Worm (Caenorhabditis elegans): Measurements from ENCODE around the gene grl-28.

Gene grl-28

DNA sequence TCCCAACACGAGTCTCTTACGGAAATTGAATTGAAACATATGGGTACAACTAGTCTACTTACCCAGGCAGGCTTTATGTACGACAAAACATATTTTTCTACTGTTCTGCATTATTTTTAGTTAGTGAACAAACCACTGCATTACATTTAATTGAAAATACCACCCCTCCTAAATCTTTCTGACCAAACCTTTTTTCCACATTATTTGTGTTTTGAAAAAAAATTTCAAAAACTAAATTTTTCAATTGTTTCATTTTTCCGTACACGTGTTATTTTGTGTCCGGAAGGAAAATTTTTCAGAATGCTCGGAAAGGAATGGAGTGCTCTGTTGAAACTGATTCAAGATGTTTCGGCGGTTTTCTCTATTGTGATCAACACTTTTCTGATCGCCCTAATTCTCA is 39.3 kb downstream of the grl-28 start, which contains the start of gene str-226:
str-226 (plus strand) TSS at position 301 of the 400 bp plus-strand sequence.
- TF ChIP-seq aptf-3 (GFP tag; IDR thresholded peaks at IDR 0.05) (no peak), F22D6.2 (tag; optimal IDR thresholded peaks at IDR 0.05) (no peak), F57C9.4 (tag; optimal IDR thresholded peaks at IDR 0.05) (no peak), attf-5 (GFP tag; optimal IDR thresholded peaks at IDR 0.05) (no peak), dpff-1 (tag; optimal IDR thresholded peaks at IDR 0.05) (no peak), F39B2.1 (GFP tag; IDR thresholded peaks at IDR 0.05) (no peak), D2030.7 (GFP tag; IDR thresholded peaks at IDR 0.05) (no peak), Y56A3A.18 (GFP tag; IDR thresholded peaks at IDR 0.05) (no peak), pha-4 (tag; optimal IDR thresholded peaks at IDR 0.05) (no peak), him-1 (tag; optimal IDR thresholded peaks at IDR 0.05) (no peak), C06A6.2 (GFP tag; conservative IDR thresholded peaks at IDR 0.05) (no peak), madf-10 (tag; optimal IDR thresholded peaks at IDR 0.05) (no peak), hlh-26 (GFP tag; conservative IDR thresholded peaks at IDR 0.05) (no peak), F52B5.7 (tag; optimal IDR thresholded peaks at IDR 0.05) (no peak), ztf-18 (tag; optimal IDR thresholded peaks at IDR 0.05) (no peak)

- no peak for TF ChIP-seq F33H1.4 (GFP tag; IDR thresholded peaks at IDR 0.05)
- TF ChIP-seq dpl-1 (GFP tag; optimal IDR thresholded peaks at IDR 0.05), result no peak
- TF ChIP-seq madf-8 (GFP tag; conservative IDR thresholded peaks at IDR 0.05), result no peak
- TF ChIP-seq lir-1 (GFP tag; conservative IDR thresholded peaks at IDR 0.05), result no peak
- TF ChIP-seq pbrm-1 (GFP tag; IDR thresholded peaks at IDR 0.05), result no peak
- TF ChIP-seq nhr-80 (tag; optimal IDR thresholded peaks at IDR 0.05), result no peak
- no peak for TF ChIP-seq sdz-38 (tag; optimal IDR thresholded peaks at IDR 0.05)
- no peak for TF ChIP-seq pha-4 (tag; optimal IDR thresholded peaks at IDR 0.05)
- TF ChIP-seq snpc-1.3 (tag; optimal IDR thresholded peaks at IDR 0.05; ENCODE audit: insufficient read depth), result no peak
- TF ChIP-seq attf-6 (GFP tag; IDR thresholded peaks at IDR 0.05), result no peak
- no peak for TF ChIP-seq ccch-3 (GFP tag; optimal IDR thresholded peaks at IDR 0.05)
- no peak for TF ChIP-seq xnd-1 (tag; optimal IDR thresholded peaks at IDR 0.05)
- TF ChIP-seq Y56A3A.18 (GFP tag; IDR thresholded peaks at IDR 0.05), result no peak
- TF ChIP-seq cebp-2 (GFP tag; IDR thresholded peaks at IDR 0.05), result no peak
- no peak for TF ChIP-seq tbx-9 (tag; optimal IDR thresholded peaks at IDR 0.05; ENCODE audit: borderline replicate concordance)
- TF ChIP-seq efl-1 (GFP tag; optimal IDR thresholded peaks at IDR 0.05), result no peak
- TF ChIP-seq egl-44 (GFP tag; IDR thresholded peaks at IDR 0.05), result no peak
- TF ChIP-seq ztf-18 (tag; optimal IDR thresholded peaks at IDR 0.05), result no peak
- no peak for TF ChIP-seq unc-62 (GFP tag; optimal IDR thresholded peaks at IDR 0.05)
- TF ChIP-seq hmg-20 (GFP tag; IDR thresholded peaks at IDR 0.05), result no peak
Observed at ce11 chrV:3509878-3510277, 41.8 kb downstream of the grl-28 start, which contains the start of gene str-228. Gene str-228, plus strand, starts transcription at chrV:3510178.

ce11 chrV:3507691-3508090 is 44.0 kb downstream of the grl-28 start, which contains the start of gene str-225:
Gene str-225, plus strand, starts transcription at chrV:3507822.
- TF ChIP-seq hlh-26 (GFP tag; conservative IDR thresholded peaks at IDR 0.05) (no peak), snpc-1.3 (tag; optimal IDR thresholded peaks at IDR 0.05; ENCODE audit: insufficient read depth) (no peak), zim-3 (tag; optimal IDR thresholded peaks at IDR 0.05) (no peak), hmg-20 (GFP tag; IDR thresholded peaks at IDR 0.05) (no peak), ztf-18 (tag; optimal IDR thresholded peaks at IDR 0.05) (no peak), ztf-3 (GFP tag; optimal IDR thresholded peaks at IDR 0.05) (no peak), lsy-27 (tag; optimal IDR thresholded peaks at IDR 0.05; ENCODE audit: borderline replicate concordance, insufficient read depth) (no peak), lin-40 (tag; optimal IDR thresholded peaks at IDR 0.05) (no peak), nfya-2 (GFP tag; IDR thresholded peaks at IDR 0.05) (no peak), nfyb-1 (GFP tag; IDR thresholded peaks at IDR 0.05) (no peak), C06A6.2 (GFP tag; conservative IDR thresholded peaks at IDR 0.05) (no peak), F37B4.10 (GFP tag; IDR thresholded peaks at IDR 0.05) (no peak), C17E4.6 (GFP tag; IDR thresholded peaks at IDR 0.05) (no peak), K11D2.4 (GFP tag; IDR thresholded peaks at IDR 0.05) (no peak), madf-3 (GFP tag; IDR thresholded peaks at IDR 0.05) (no peak), F57A8.1 (GFP tag; optimal IDR thresholded peaks at IDR 0.05) (no peak), ztf-26 (tag; optimal IDR thresholded peaks at IDR 0.05) (no peak), ekl-4 (GFP tag; IDR thresholded peaks at IDR 0.05) (no peak)

Measured in whole organism, young adult.